Worm (Caenorhabditis elegans): ENCODE measurements around the gene nono-1.

Gene nono-1

ce11 chrIII:5914717-5915116 is 43.3 kb downstream of the nono-1 start (continued):
- no peak for TF ChIP-seq lsl-1 (GFP tag; optimal IDR thresholded peaks at IDR 0.05)
- TF ChIP-seq ceh-79 (tag; optimal IDR thresholded peaks at IDR 0.05), result no peak
- TF ChIP-seq bed-2 (GFP tag; IDR thresholded peaks at IDR 0.05), result no peak
- TF ChIP-seq dpl-1 (GFP tag; optimal IDR thresholded peaks at IDR 0.05), result no peak
- TF ChIP-seq Y95B8A.8 (GFP tag; IDR thresholded peaks at IDR 0.05), result no peak
- TF ChIP-seq mes-4 (tag; optimal IDR thresholded peaks at IDR 0.05), result peak; percentile 1
- peak; percentile 54; the same call in 1 of the 2 replicates for TF ChIP-seq nfyb-1 (GFP tag; IDR thresholded peaks at IDR 0.05)
- TF ChIP-seq snpc-3.4 (tag; optimal IDR thresholded peaks at IDR 0.05), result peak; percentile 35
- no peak for TF ChIP-seq Y56A3A.18 (GFP tag; IDR thresholded peaks at IDR 0.05)
- peak; percentile 3 for TF ChIP-seq F52B5.7 (tag; optimal IDR thresholded peaks at IDR 0.05)
- peak; percentile 40; the same call in 1 of the 2 replicates for TF ChIP-seq dox-1 (GFP tag; IDR thresholded peaks at IDR 0.05)
- TF ChIP-seq somi-1 (GFP tag; optimal IDR thresholded peaks at IDR 0.05), result no peak
- no peak for TF ChIP-seq snpc-4 (GFP tag; optimal IDR thresholded peaks at IDR 0.05)
- peak in 3 of 4 experiments; percentile 13 to 42 (median 35) for TF ChIP-seq snpc-4 (tag; optimal IDR thresholded peaks at IDR 0.05)
- TF ChIP-seq ZK185.1 (tag; optimal IDR thresholded peaks at IDR 0.05; ENCODE audit: poor library complexity, severe bottlenecking), result no peak
- no peak for TF ChIP-seq pha-4 (tag; optimal IDR thresholded peaks at IDR 0.05)
- no peak for TF ChIP-seq ztf-22 (GFP tag; optimal IDR thresholded peaks at IDR 0.05)
- no peak for TF ChIP-seq T07F8.4 (tag; optimal IDR thresholded peaks at IDR 0.05)
- TF ChIP-seq B0019.2 (GFP tag; conservative IDR thresholded peaks at IDR 0.05), result no peak
- TF ChIP-seq him-1 (tag; optimal IDR thresholded peaks at IDR 0.05), result no peak
- TF ChIP-seq let-607 (tag; optimal IDR thresholded peaks at IDR 0.05), result peak; percentile 77 to 79

- TF ChIP-seq hmg-1.2 (GFP tag; IDR thresholded peaks at IDR 0.05) (peak; percentile 19; the same call in 1 of the 2 replicates), T26A5.8 (tag; optimal IDR thresholded peaks at IDR 0.05) (no peak), hsf-1 (GFP tag; IDR thresholded peaks at IDR 0.05) (peak; percentile 53), snpc-1.1 (tag; optimal IDR thresholded peaks at IDR 0.05; ENCODE audit: insufficient read depth) (no peak), nfyb-1 (GFP tag; IDR thresholded peaks at IDR 0.05) (peak; percentile 40; the same call in 1 of the 2 replicates)
Measured at ce11 chrIII:5908408-5908807, 49.6 kb downstream of the nono-1 start, which contains the start of gene C28H8.3. Gene C28H8.3 (plus strand): TSS chrIII:5908700.

ce11 chrIII:5906749-5907148 is 51.3 kb downstream of the nono-1 start, which contains the start of gene erd-2.2:
Gene erd-2.2 (plus strand): TSS chrIII:5907049.
- TF ChIP-seq ztf-26 (tag; optimal IDR thresholded peaks at IDR 0.05) (no peak), ceh-79 (tag; optimal IDR thresholded peaks at IDR 0.05) (no peak), rpc-1 (optimal IDR thresholded peaks at IDR 0.05) (no peak), rpc-1 (tag; optimal IDR thresholded peaks at IDR 0.05) (no peak), dpl-1 (GFP tag; optimal IDR thresholded peaks at IDR 0.05) (no peak), nhr-80 (tag; optimal IDR thresholded peaks at IDR 0.05) (no peak), lin-54 (GFP tag; optimal IDR thresholded peaks at IDR 0.05) (no peak), attf-5 (GFP tag; optimal IDR thresholded peaks at IDR 0.05) (no peak), snpc-1.3 (tag; optimal IDR thresholded peaks at IDR 0.05; ENCODE audit: insufficient read depth) (no peak)

ce11 chrIII:5906059-5906458 is 52.0 kb downstream of the nono-1 start, which contains the start of gene dpff-1:
Gene dpff-1 (minus strand): TSS chrIII:5906346.
- TF ChIP-seq hmg-1.2 (GFP tag; IDR thresholded peaks at IDR 0.05), result peak; percentile 19; the same call in 1 of the 2 replicates
- TF ChIP-seq nfyb-1 (GFP tag; IDR thresholded peaks at IDR 0.05), result 0 out of 2 replicates have a peak, but pooled peaks have one; percentile 27
- TF ChIP-seq ztf-28 (GFP tag; IDR thresholded peaks at IDR 0.05), result no peak
- peak; percentile 19; the same call in 1 of the 2 replicates for TF ChIP-seq F33H1.4 (GFP tag; IDR thresholded peaks at IDR 0.05)
- no peak for TF ChIP-seq rcor-1 (GFP tag; IDR thresholded peaks at IDR 0.05)
- TF ChIP-seq tlf-1 (GFP tag; optimal IDR thresholded peaks at IDR 0.05), result no peak
- TF ChIP-seq sptf-2 (GFP tag; optimal IDR thresholded peaks at IDR 0.05), result no peak
